Worm (Caenorhabditis elegans) whole organism, midembryonic: ENCODE measurements around the gene math-39.

Experiments used
- klf-2 ChIP-seq: fragments of 200-800 bp; sonication (Bioruptor generic); conservative IDR thresholded peaks from 2 replicates; pipeline ENCODE4 v1.3.6; 2022; ENCODE audit warnings: missing genetic modification reagents, missing genetic modification characterization, missing compliant biosample characterization
- ref-1 ChIP-seq: fragments of 200-800 bp; sonication (Bioruptor generic); conservative IDR thresholded peaks from 2 replicates; pipeline ENCODE4 v1.3.6; 2022; ENCODE audit warnings: missing genetic modification reagents, missing genetic modification characterization, missing compliant biosample characterization
- tab-1 ChIP-seq: fragments of 200-800 bp; sonication (Bioruptor generic); IDR thresholded peaks from 2 replicates; pipeline ENCODE4 v1.3.6; 2022; ENCODE audit warnings: missing genetic modification characterization, missing compliant biosample characterization

DNA sequence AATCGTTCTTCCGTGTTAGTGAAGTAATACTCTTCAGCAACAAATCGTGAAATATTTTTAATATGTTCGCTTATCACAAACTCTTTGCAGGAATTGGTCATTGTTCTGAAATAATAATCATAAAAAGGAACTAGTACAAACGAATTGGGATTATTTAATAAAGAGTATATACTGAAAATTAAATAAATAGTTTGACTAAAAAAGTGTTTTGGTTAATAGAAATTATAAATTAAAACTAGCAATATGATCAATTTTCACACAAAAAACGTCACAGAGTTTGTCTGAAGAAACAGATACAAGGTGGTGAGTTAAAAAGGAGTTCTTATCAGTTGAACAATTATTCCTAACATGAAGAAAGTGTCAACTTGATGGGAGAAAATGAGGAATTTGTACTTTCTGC, 50.6 kb downstream of the math-39 start, which contains the start of gene math-5:
- TF ChIP-seq klf-2 (no peak), tab-1 (GFP tag; lab: Robert Waterston, UW) (no peak), ref-1 (GFP tag; lab: Robert Waterston, UW) (no peak)
